Worm (Caenorhabditis elegans): ENCODE data around the gene col-37.

- TF ChIP-seq nhr-27 (tag; optimal IDR thresholded peaks at IDR 0.05) (no peak), nhr-90 (tag; optimal IDR thresholded peaks at IDR 0.05) (no peak), hlh-26 (GFP tag; conservative IDR thresholded peaks at IDR 0.05) (no peak), nfya-1 (tag; optimal IDR thresholded peaks at IDR 0.05; ENCODE audit: borderline replicate concordance, insufficient read depth) (no peak), ceh-100 (GFP tag; IDR thresholded peaks at IDR 0.05) (no peak), attf-5 (GFP tag; optimal IDR thresholded peaks at IDR 0.05) (no peak), sea-2 (GFP tag; IDR thresholded peaks at IDR 0.05) (no peak), pha-4 (tag; optimal IDR thresholded peaks at IDR 0.05) (no peak), fkh-3 (tag; optimal IDR thresholded peaks at IDR 0.05) (no peak)
Measured at ce11 chrV:12194275-12194674, 26.7 kb upstream of the col-37 start, which contains the start of gene ogdh-2.

Data from whole organism, young adult.